Fruit fly (Drosophila melanogaster) whole organism, embryonic: ENCODE results near the gene CG43121.
A peak's percentile ranks its signal among the peaks of the same experiment; 100 is the strongest.

Experiments
- ATbp ChIP-seq: fragments of 200-800 bp; sonication (Bioruptor generic); optimal IDR thresholded peaks from 2 replicates; lab custom pipeline; 2017; ENCODE audit warnings: missing biosample characterization, mild to moderate bottlenecking, missing genetic modification characterization, missing genetic modification reagents
- B-H2 ChIP-seq: fragments of 200-800 bp; sonication (Bioruptor generic); optimal IDR thresholded peaks from 2 replicates; lab custom pipeline; 2018; ENCODE audit warnings: missing biosample characterization, mild to moderate bottlenecking, missing genetic modification characterization
- CG10462 ChIP-seq: fragments of 200-800 bp; sonication (Bioruptor generic); optimal IDR thresholded peaks from 2 replicates; lab custom pipeline; 2016; ENCODE audit warnings: missing biosample characterization, missing genetic modification characterization
- CG10959 ChIP-seq: fragments of 200-800 bp; sonication (Bioruptor generic); IDR thresholded peaks from 2 replicates; pipeline ENCODE4 v1.3.6; 2022; ENCODE audit warnings: missing biosample characterization, missing genetic modification characterization
- CG12071 ChIP-seq: fragments of 200-800 bp; sonication (Bioruptor generic); optimal IDR thresholded peaks from 3 replicates; lab custom pipeline; 2018; ENCODE audit warnings: missing biosample characterization, mild to moderate bottlenecking, missing genetic modification characterization
- CG12155 ChIP-seq: fragments of 200-800 bp; sonication (Bioruptor generic); optimal IDR thresholded peaks from 3 replicates; lab custom pipeline; 2016; ENCODE audit warnings: missing biosample characterization, missing genetic modification characterization
- CG13123 ChIP-seq: fragments of 200-800 bp; sonication (Bioruptor generic); optimal IDR thresholded peaks from 2 replicates; lab custom pipeline; 2016; ENCODE audit warnings: missing biosample characterization, missing genetic modification characterization
- CG13287 ChIP-seq: fragments of 200-800 bp; sonication (Bioruptor generic); IDR thresholded peaks from 2 replicates; pipeline ENCODE4 v1.3.6; 2022; ENCODE audit warnings: missing biosample characterization, missing genetic modification characterization; ENCODE audit not compliant: partially characterized antibody
- CG13624 ChIP-seq: fragments of 200-800 bp; sonication (Bioruptor generic); optimal IDR thresholded peaks from 2 replicates; lab custom pipeline; 2016; ENCODE audit warnings: missing biosample characterization, missing genetic modification characterization
- CG14050 ChIP-seq: fragments of 200-800 bp; sonication (Bioruptor generic); IDR thresholded peaks from 3 replicates; pipeline ENCODE4 v1.3.6; 2022; ENCODE audit warnings: missing biosample characterization, missing genetic modification characterization
- CG14965 ChIP-seq: fragments of 200-800 bp; sonication (Bioruptor generic); optimal IDR thresholded peaks from 2 replicates; lab custom pipeline; 2016; ENCODE audit warnings: missing biosample characterization, missing genetic modification characterization, borderline replicate concordance
- CG2875 ChIP-seq: fragments of 200-800 bp; sonication (Bioruptor generic); optimal IDR thresholded peaks from 2 replicates; lab custom pipeline; 2017; ENCODE audit warnings: missing biosample characterization, mild to moderate bottlenecking, missing genetic modification characterization, missing genetic modification reagents
- CG34376 ChIP-seq: fragments of 200-800 bp; sonication (Bioruptor generic); optimal IDR thresholded peaks from 2 replicates; lab custom pipeline; 2018; ENCODE audit warnings: missing biosample characterization, mild to moderate bottlenecking, missing genetic modification characterization
- CG34422 ChIP-seq: fragments of 200-800 bp; sonication (Bioruptor generic); IDR thresholded peaks from 3 replicates; pipeline ENCODE4 v1.3.6; 2022; ENCODE audit warnings: missing biosample characterization, missing genetic modification characterization
- CG5245 ChIP-seq: fragments of 200-800 bp; sonication (Bioruptor generic); optimal IDR thresholded peaks from 3 replicates; lab custom pipeline; 2016; ENCODE audit warnings: missing biosample characterization, missing genetic modification characterization
- CG6689 ChIP-seq: fragments of 200-800 bp; sonication (Bioruptor generic); IDR thresholded peaks from 2 replicates; pipeline ENCODE4 v1.3.6; 2022; ENCODE audit warnings: missing biosample characterization, missing genetic modification characterization
- CG7271 ChIP-seq: fragments of 200-800 bp; sonication (Bioruptor generic); optimal IDR thresholded peaks from 2 replicates; lab custom pipeline; 2018; ENCODE audit warnings: missing biosample characterization, mild to moderate bottlenecking, missing genetic modification characterization, moderate library complexity
- CG7786 ChIP-seq: fragments of 200-800 bp; sonication (Bioruptor generic); optimal IDR thresholded peaks from 2 replicates; lab custom pipeline; 2016; ENCODE audit warnings: missing biosample characterization, missing genetic modification characterization
- CG7987 ChIP-seq: fragments of 200-800 bp; sonication (Bioruptor generic); optimal IDR thresholded peaks from 2 replicates; lab custom pipeline; 2018; ENCODE audit warnings: missing biosample characterization, mild to moderate bottlenecking, missing genetic modification characterization, moderate library complexity
- CG8281 ChIP-seq: fragments of 200-800 bp; sonication (Bioruptor generic); optimal IDR thresholded peaks from 2 replicates; lab custom pipeline; 2018; ENCODE audit warnings: missing biosample characterization, mild to moderate bottlenecking, missing genetic modification characterization, moderate library complexity
- CG9609 ChIP-seq: fragments of 200-800 bp; sonication (Bioruptor generic); optimal IDR thresholded peaks from 3 replicates; lab custom pipeline; 2016; ENCODE audit warnings: missing biosample characterization, missing genetic modification characterization
- CG9797 ChIP-seq: fragments of 200-800 bp; sonication (Bioruptor generic); optimal IDR thresholded peaks from 3 replicates; lab custom pipeline; 2018; ENCODE audit warnings: missing biosample characterization, mild to moderate bottlenecking, missing genetic modification characterization
- CG9817 ChIP-seq: fragments of 200-800 bp; sonication (Bioruptor generic); optimal IDR thresholded peaks from 2 replicates; lab custom pipeline; 2018; ENCODE audit warnings: missing biosample characterization, mild to moderate bottlenecking, missing genetic modification characterization, moderate library complexity
- D ChIP-seq, 2 experiments: fragments of 200-800 bp in 1 of 2; fragments of >200 bp in 1 of 2; sonication (Bioruptor generic) in 1 of 2; optimal IDR thresholded peaks; 2 replicates in 1 of 2; 3 replicates in 1 of 2; lab custom pipeline; 2017; ENCODE audit warnings: mild to moderate bottlenecking in 1 of 2, missing biosample characterization in 1 of 2, missing genetic modification characterization in 1 of 2, missing genetic modification reagents in 1 of 2
- D19A ChIP-seq: fragments of 200-800 bp; optimal IDR thresholded peaks from 3 replicates; lab custom pipeline; 2019; ENCODE audit warnings: missing biosample characterization, mild to moderate bottlenecking, missing genetic modification characterization, moderate library complexity
- Dad ChIP-seq: fragments of 200-800 bp; sonication (Bioruptor generic); optimal IDR thresholded peaks from 3 replicates; lab custom pipeline; 2016; ENCODE audit warnings: missing biosample characterization, missing genetic modification characterization
- Dref ChIP-seq: fragments of 200-800 bp; sonication (Bioruptor generic); IDR thresholded peaks from 2 replicates; pipeline ENCODE4 v1.3.6; 2022; ENCODE audit warnings: missing biosample characterization, missing genetic modification characterization
- Hmx ChIP-seq: fragments of 200-800 bp; sonication (Bioruptor generic); optimal IDR thresholded peaks from 2 replicates; lab custom pipeline; 2016; ENCODE audit warnings: missing biosample characterization, missing genetic modification characterization
- Hr3 ChIP-seq: fragments of 200-800 bp; sonication (Bioruptor generic); optimal IDR thresholded peaks from 3 replicates; lab custom pipeline; 2016; ENCODE audit warnings: missing biosample characterization, missing genetic modification characterization
- Hr51 ChIP-seq, 2 experiments: fragments of 200-800 bp; sonication (Bioruptor generic); optimal IDR thresholded peaks; 2 replicates in 1 of 2; 3 replicates in 1 of 2; lab custom pipeline; 2016 to 2018; ENCODE audit warnings: missing biosample characterization in 2 of 2, missing genetic modification characterization in 2 of 2, mild to moderate bottlenecking in 1 of 2, moderate library complexity in 1 of 2
- Mrtf ChIP-seq: fragments of 200-800 bp; sonication (Bioruptor generic); IDR thresholded peaks from 3 replicates; pipeline ENCODE4 v1.3.6; 2022; ENCODE audit warnings: missing biosample characterization, missing genetic modification characterization
- Neu2 ChIP-seq: fragments of 200-800 bp; sonication (Bioruptor generic); optimal IDR thresholded peaks from 3 replicates; lab custom pipeline; 2016; ENCODE audit warnings: missing biosample characterization, missing genetic modification characterization, borderline replicate concordance
- Spps ChIP-seq: fragments of 200-800 bp; sonication (Bioruptor generic); optimal IDR thresholded peaks from 2 replicates; lab custom pipeline; 2018; ENCODE audit warnings: missing biosample characterization, mild to moderate bottlenecking, missing genetic modification characterization
- Trl ChIP-seq, 3 experiments: fragments of >200 bp in 2 of 3; fragments of 200-800 bp in 1 of 3; sonication (Bioruptor generic) in 1 of 3; optimal IDR thresholded peaks; 2 replicates in 1 of 3; 3 replicates in 2 of 3; lab custom pipeline; 2016 to 2017; ENCODE audit warnings: missing biosample characterization in 1 of 3, missing genetic modification characterization in 1 of 3
- ase ChIP-seq: fragments of 200-800 bp; sonication (Bioruptor generic); IDR thresholded peaks from 3 replicates; pipeline ENCODE4 v1.3.6; 2022; ENCODE audit warnings: missing biosample characterization, missing genetic modification characterization
- ato ChIP-seq: fragments of 200-800 bp; sonication (Bioruptor generic); IDR thresholded peaks from 2 replicates; pipeline ENCODE4 v1.3.6; 2022; ENCODE audit warnings: missing biosample characterization, missing genetic modification characterization; ENCODE audit not compliant: partially characterized antibody
- cad ChIP-seq: fragments of >200 bp; optimal IDR thresholded peaks from 2 replicates; lab custom pipeline; 2017; ENCODE audit warnings: missing biosample characterization, missing genetic modification characterization
- cg ChIP-seq: fragments of 200-800 bp; sonication (Bioruptor generic); optimal IDR thresholded peaks from 3 replicates; lab custom pipeline; 2019; ENCODE audit warnings: missing biosample characterization, mild to moderate bottlenecking, missing genetic modification characterization, moderate library complexity
- dati ChIP-seq: fragments of 200-800 bp; sonication (Bioruptor generic); IDR thresholded peaks from 2 replicates; pipeline ENCODE4 v1.3.6; 2022; ENCODE audit warnings: missing biosample characterization, missing genetic modification characterization
- dmrt99B ChIP-seq: fragments of 200-800 bp; sonication (Bioruptor generic); optimal IDR thresholded peaks from 2 replicates; lab custom pipeline; 2018; ENCODE audit warnings: missing biosample characterization, mild to moderate bottlenecking, missing genetic modification characterization, moderate library complexity
- emc ChIP-seq: fragments of 200-800 bp; sonication (Bioruptor generic); optimal IDR thresholded peaks from 2 replicates; lab custom pipeline; 2016; ENCODE audit warnings: missing biosample characterization, missing genetic modification characterization
- ken ChIP-seq: fragments of 200-800 bp; sonication (Bioruptor generic); IDR thresholded peaks from 3 replicates; pipeline ENCODE4 v1.3.6; 2022; ENCODE audit warnings: missing biosample characterization, missing genetic modification characterization
- nerfin-2 ChIP-seq: fragments of 200-800 bp; sonication (Bioruptor generic); IDR thresholded peaks from 2 replicates; pipeline ENCODE4 v1.3.6; 2022; ENCODE audit warnings: missing biosample characterization, missing genetic modification characterization; ENCODE audit not compliant: partially characterized antibody
- odd ChIP-seq: fragments of 200-800 bp; sonication (Bioruptor generic); optimal IDR thresholded peaks from 2 replicates; lab custom pipeline; 2017; ENCODE audit warnings: missing biosample characterization, mild to moderate bottlenecking, missing genetic modification characterization
- row ChIP-seq: fragments of 200-800 bp; sonication (Bioruptor generic); IDR thresholded peaks from 3 replicates; pipeline ENCODE4 v1.3.6; 2022; ENCODE audit warnings: missing biosample characterization, missing genetic modification characterization
- sens-2 ChIP-seq: fragments of 200-800 bp; sonication (Bioruptor generic); IDR thresholded peaks from 2 replicates; pipeline ENCODE4 v1.3.6; 2022; ENCODE audit warnings: missing biosample characterization, missing genetic modification characterization
- zfh2 ChIP-seq: fragments of 200-800 bp; sonication (Bioruptor generic); optimal IDR thresholded peaks from 2 replicates; lab custom pipeline; 2016; ENCODE audit warnings: missing biosample characterization, missing genetic modification characterization

The CG43121 gene

dm6 chr3L:14681504-14681903 is 9.3 kb upstream of the CG43121 start (continued):
- no peak for TF ChIP-seq CG12155 (GFP tag; lab: Kevin White, UChicago)
- TF ChIP-seq cad (GFP tag; lab: Kevin White, UChicago): no peak
- no peak for TF ChIP-seq CG8281 (tag; lab: Kevin White, UChicago)
- TF ChIP-seq, all 482 proteins: peak for 8

DNA sequence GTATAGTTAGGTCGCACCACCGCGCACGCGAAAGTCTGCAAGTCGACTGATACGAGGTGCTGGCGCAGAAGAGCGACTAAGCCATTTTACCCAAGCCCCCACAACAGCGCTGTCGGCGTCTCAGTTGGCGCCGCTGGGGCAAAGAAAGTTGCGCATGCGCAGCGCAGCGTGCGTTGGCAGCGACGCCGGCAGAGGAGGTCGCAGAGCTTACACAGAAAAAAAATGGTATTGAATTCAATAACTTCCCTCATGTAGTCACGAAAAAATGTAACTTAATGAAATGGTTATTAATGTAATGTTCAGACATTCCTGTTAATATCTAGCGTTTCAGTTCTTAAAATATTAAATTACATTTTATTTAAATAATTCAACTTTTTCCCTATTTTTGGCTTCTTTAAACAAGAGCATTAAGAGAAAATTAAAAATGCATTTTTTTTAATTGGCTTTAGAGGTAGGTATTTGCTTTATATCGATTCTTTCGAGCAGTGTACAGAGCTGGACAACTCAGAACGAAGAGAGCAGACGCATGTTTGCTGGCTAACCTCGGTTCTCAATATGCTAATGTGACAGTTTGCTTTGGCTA is 6.0 kb upstream of the CG43121 start, which contains the start of gene CG4914:
Gene CG4914, minus strand, starts transcription at position 51 of the 583 bp plus-strand sequence.
- TF ChIP-seq CG14050: no peak; the same call in 2 of the 3 replicates
- no peak for TF ChIP-seq ato (GFP tag; lab: Robert Waterston, UW)
- peak; percentile 60; the same call in 1 of the 3 replicates for TF ChIP-seq CG34422 (GFP tag; lab: Robert Waterston, UW)
- TF ChIP-seq D (optimal IDR thresholded peaks at IDR 0.05; lab: Kevin White, UChicago): no peak
- peak; percentile 83 for TF ChIP-seq D (GFP tag; optimal IDR thresholded peaks at IDR 0.05; lab: Kevin White, UChicago)
- no peak for TF ChIP-seq cad (GFP tag; lab: Kevin White, UChicago)
- TF ChIP-seq CG34376 (GFP tag; lab: Kevin White, UChicago): no peak
- no peak for TF ChIP-seq zfh2 (GFP tag; lab: Kevin White, UChicago)
- TF ChIP-seq cg: no peak
- TF ChIP-seq CG10462: peak; percentile 48
- peak; percentile 3 for TF ChIP-seq Hmx (GFP tag; lab: Kevin White, UChicago)
- TF ChIP-seq Spps (tag; lab: Kevin White, UChicago): peak; percentile 77
- peak in 1 of 2 experiments; percentile 76 for TF ChIP-seq Hr51 (GFP tag; optimal IDR thresholded peaks at IDR 0.05; lab: Kevin White, UChicago)
- no peak for TF ChIP-seq CG12071 (GFP tag; lab: Kevin White, UChicago)
- TF ChIP-seq Hr3 (GFP tag; lab: Kevin White, UChicago): peak; percentile 81
- TF ChIP-seq CG13287 (GFP tag; lab: Robert Waterston, UW): no peak
- TF ChIP-seq sens-2 (GFP tag; lab: Robert Waterston, UW): peak; percentile 26; the same call in 1 of the 2 replicates
- no peak for TF ChIP-seq ken (GFP tag; lab: Robert Waterston, UW)
- TF ChIP-seq Trl (optimal IDR thresholded peaks at IDR 0.05; lab: Kevin White, UChicago): no peak
- no peak for TF ChIP-seq Trl (GFP tag; optimal IDR thresholded peaks at IDR 0.05; lab: Kevin White, UChicago)
- TF ChIP-seq CG6689 (GFP tag; lab: Robert Waterston, UW): peak; percentile 77
- no peak; the same call in 2 of the 3 replicates for TF ChIP-seq ase (GFP tag; lab: Robert Waterston, UW)
- TF ChIP-seq Dad (GFP tag; lab: Kevin White, UChicago): no peak
- no peak for TF ChIP-seq emc (GFP tag; lab: Kevin White, UChicago)
- TF ChIP-seq CG9817 (tag; lab: Kevin White, UChicago): peak; percentile 34
- TF ChIP-seq CG14965: no peak
- TF ChIP-seq CG7271: no peak
- TF ChIP-seq D19A (tag; lab: Kevin White, UChicago): peak; percentile 85
- no peak for TF ChIP-seq nerfin-2 (GFP tag; lab: Robert Waterston, UW)
- TF ChIP-seq Mrtf (GFP tag; lab: Robert Waterston, UW): no peak
- TF ChIP-seq CG5245 (GFP tag; lab: Kevin White, UChicago): peak; percentile 55
- peak; percentile 63 for TF ChIP-seq odd (GFP tag; lab: Kevin White, UChicago)
- TF ChIP-seq CG13624: no peak
- TF ChIP-seq row: peak; percentile 66; the same call in 2 of the 3 replicates
- no peak for TF ChIP-seq CG9797
- TF ChIP-seq B-H2 (GFP tag; lab: Kevin White, UChicago): no peak
- no peak for TF ChIP-seq CG9609 (GFP tag; lab: Kevin White, UChicago)
- TF ChIP-seq ATbp (GFP tag; lab: Kevin White, UChicago): peak; percentile 63
- TF ChIP-seq Dref (GFP tag; lab: Robert Waterston, UW): no peak
- peak; percentile 49; the same call in 1 of the 2 replicates for TF ChIP-seq CG10959
- peak; percentile 74 for TF ChIP-seq CG2875 (GFP tag; lab: Kevin White, UChicago)
- TF ChIP-seq Neu2 (GFP tag; lab: Kevin White, UChicago): no peak
- TF ChIP-seq CG7786: no peak
- TF ChIP-seq dmrt99B (tag; lab: Kevin White, UChicago): peak; percentile 85
- TF ChIP-seq dati (GFP tag; lab: Robert Waterston, UW): no peak
- no peak for TF ChIP-seq CG7987 (GFP tag; lab: Kevin White, UChicago)
- TF ChIP-seq CG13123 (GFP tag; lab: Kevin White, UChicago): peak; percentile 41
